Worm (Caenorhabditis elegans) whole organism, midembryonic: ENCODE results near the gene F59B1.6.

ENCODE experiments used
- flt-1 ChIP-seq: fragments of 200-800 bp; sonication (Bioruptor generic); IDR thresholded peaks from 2 replicates; pipeline ENCODE4 v1.3.6; 2022; ENCODE audit warnings: missing genetic modification characterization, missing compliant biosample characterization
- klf-2 ChIP-seq: fragments of 200-800 bp; sonication (Bioruptor generic); conservative IDR thresholded peaks from 2 replicates; pipeline ENCODE4 v1.3.6; 2022; ENCODE audit warnings: missing genetic modification reagents, missing genetic modification characterization, missing compliant biosample characterization
- ref-1 ChIP-seq: fragments of 200-800 bp; sonication (Bioruptor generic); conservative IDR thresholded peaks from 2 replicates; pipeline ENCODE4 v1.3.6; 2022; ENCODE audit warnings: missing genetic modification reagents, missing genetic modification characterization, missing compliant biosample characterization
- tab-1 ChIP-seq: fragments of 200-800 bp; sonication (Bioruptor generic); IDR thresholded peaks from 2 replicates; pipeline ENCODE4 v1.3.6; 2022; ENCODE audit warnings: missing genetic modification characterization, missing compliant biosample characterization
- ztf-23 ChIP-seq: fragments of 200-800 bp; sonication (Bioruptor generic); IDR thresholded peaks from 2 replicates; pipeline ENCODE4 v1.3.6; 2022; ENCODE audit warnings: missing genetic modification reagents, missing genetic modification characterization, missing compliant biosample characterization

ce11 chrV:3588223-3588622 is 43.3 kb downstream of the F59B1.6 start:
- no peak for TF ChIP-seq flt-1 (GFP tag; lab: Robert Waterston, UW)
- TF ChIP-seq tab-1 (GFP tag; lab: Robert Waterston, UW): no peak
- no peak for TF ChIP-seq ztf-23 (GFP tag; lab: Robert Waterston, UW)
- TF ChIP-seq ref-1 (GFP tag; lab: Robert Waterston, UW): no peak
- no peak for TF ChIP-seq klf-2
